Worm (Caenorhabditis elegans): Measurements from ENCODE around the gene smgl-2.

The smgl-2 gene

DNA sequence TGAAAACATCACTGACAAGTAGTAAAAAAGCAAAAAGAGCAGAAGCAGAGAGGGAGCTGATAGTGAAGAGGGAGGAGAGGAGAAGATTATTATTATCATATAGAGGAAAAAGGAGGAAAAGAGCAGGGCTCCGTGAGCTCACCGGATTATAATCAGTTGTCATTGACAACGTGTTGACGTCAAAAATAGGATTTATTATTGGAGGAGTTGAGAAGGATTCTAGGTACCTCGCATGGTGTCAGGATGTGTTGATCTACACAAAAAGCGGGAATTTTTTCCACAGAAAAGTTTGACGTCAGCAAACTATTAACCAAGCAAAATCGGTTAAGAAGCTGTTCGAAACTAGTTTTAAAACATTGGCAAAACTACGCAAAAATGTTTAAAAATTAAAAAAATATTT lies 48.2 kb downstream of the smgl-2 start:
- TF ChIP-seq nhr-71 (tag; optimal IDR thresholded peaks at IDR 0.05) = peak; percentile 42
- no peak for TF ChIP-seq nhr-28 (tag; optimal IDR thresholded peaks at IDR 0.05)
- TF ChIP-seq ama-1 (optimal IDR thresholded peaks at IDR 0.05) = no peak
- TF ChIP-seq sox-4 (tag; optimal IDR thresholded peaks at IDR 0.05) = peak; percentile 67
- peak; percentile 88 for TF ChIP-seq fkh-8 (tag; optimal IDR thresholded peaks at IDR 0.05)
- TF ChIP-seq pax-3 (tag; optimal IDR thresholded peaks at IDR 0.05) = peak; percentile 20
- TF ChIP-seq lsy-2 (tag; optimal IDR thresholded peaks at IDR 0.05) = no peak
- TF ChIP-seq fkh-4 (tag; optimal IDR thresholded peaks at IDR 0.05; ENCODE audit: borderline replicate concordance) = no peak
- peak; percentile 85 for TF ChIP-seq dsc-1 (tag; optimal IDR thresholded peaks at IDR 0.05)
- peak; percentile 48 for TF ChIP-seq nhr-47 (tag; optimal IDR thresholded peaks at IDR 0.05)
- no peak for TF ChIP-seq snpc-4 (tag; optimal IDR thresholded peaks at IDR 0.05)
- no peak for TF ChIP-seq pqm-1 (tag; optimal IDR thresholded peaks at IDR 0.05)
- peak in 1 of 2 experiments; percentile 7 for TF ChIP-seq lin-35 (GFP tag; optimal IDR thresholded peaks at IDR 0.05)
- TF ChIP-seq mab-9 (GFP tag; IDR thresholded peaks at IDR 0.05) = no peak

DNA sequence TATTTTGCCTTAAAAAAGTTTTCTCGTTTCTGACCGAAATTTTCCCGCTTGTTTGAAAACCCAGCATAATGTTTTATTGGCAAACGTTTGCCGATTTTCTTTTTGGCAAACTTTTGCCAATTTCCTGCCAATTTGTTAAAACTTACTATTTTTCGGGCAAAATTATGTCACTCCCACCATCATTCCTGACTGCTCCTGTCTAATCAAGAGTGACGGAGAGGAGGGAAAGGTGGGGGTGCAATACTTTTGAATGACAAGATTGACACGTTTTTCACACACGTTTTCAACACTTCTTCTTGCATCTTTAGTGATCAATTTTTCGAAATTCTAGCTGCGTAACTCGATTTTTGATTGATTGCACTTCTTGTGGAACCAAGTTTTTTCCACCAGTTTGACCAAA lies 55.6 kb downstream of the smgl-2 start:
- no peak for TF ChIP-seq xbp-1 (tag; optimal IDR thresholded peaks at IDR 0.05)
- TF ChIP-seq efl-1 (optimal IDR thresholded peaks at IDR 0.05) = no peak
- TF ChIP-seq efl-1 (GFP tag; optimal IDR thresholded peaks at IDR 0.05 in 1 of 2) = peak in 1 of 2 experiments; percentile 7

DNA sequence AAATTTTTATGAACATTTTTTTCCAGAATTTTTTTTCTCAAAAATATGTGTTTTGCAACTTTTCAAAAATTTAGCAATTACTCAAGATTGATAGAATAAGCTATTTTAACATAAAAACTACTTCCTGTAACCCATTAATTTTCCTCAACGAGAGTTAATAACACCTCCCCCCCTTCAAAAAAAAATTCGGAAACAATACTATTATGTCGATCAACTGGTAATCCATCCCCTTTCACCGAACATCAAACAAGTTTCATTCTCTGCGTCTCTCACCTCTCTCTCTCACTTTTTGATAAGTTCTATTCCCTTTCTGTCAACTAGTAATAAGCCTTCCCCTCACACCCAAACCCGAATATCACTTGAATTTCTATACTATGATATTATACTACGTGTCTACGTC lies 57.9 kb downstream of the smgl-2 start, which contains the start of gene glct-6:
Gene glct-6 (plus strand): TSS at position 301 of the 400 bp plus-strand sequence.
- peak; percentile 0 for TF ChIP-seq snu-23 (GFP tag; optimal IDR thresholded peaks at IDR 0.05)
- no peak for TF ChIP-seq alr-1 (tag; optimal IDR thresholded peaks at IDR 0.05; ENCODE audit: borderline replicate concordance)

Data from whole organism, L1 larva.